Worm (Caenorhabditis elegans) whole organism, L2 larva: ENCODE results near the gene mcm-7.

ENCODE experiments used
- C34F6.9 ChIP-seq: fragments of 150-350 bp; optimal IDR thresholded peaks from 2 replicates; lab custom pipeline; 2014; ENCODE audit warnings: missing biosample characterization, missing genetic modification characterization
- R02D3.7 ChIP-seq: fragments of 150-350 bp; optimal IDR thresholded peaks from 2 replicates; lab custom pipeline; 2014; ENCODE audit warnings: missing biosample characterization, missing genetic modification characterization
- aly-2 ChIP-seq: fragments of 150-350 bp; optimal IDR thresholded peaks from 2 replicates; lab custom pipeline; 2014; ENCODE audit warnings: missing biosample characterization, missing genetic modification characterization
- ama-1 ChIP-seq: fragments of 150-350 bp; optimal IDR thresholded peaks from 2 replicates; lab custom pipeline; 2018; ENCODE audit warnings: inconsistent platforms
- ceh-82 ChIP-seq: fragments of 150-350 bp; optimal IDR thresholded peaks from 2 replicates; lab custom pipeline; 2014; ENCODE audit warnings: missing biosample characterization, missing genetic modification characterization
- elt-3 ChIP-seq: sonication (generic microtip); optimal IDR thresholded peaks from 2 replicates; lab custom pipeline; 2017; ENCODE audit warnings: missing biosample characterization, missing genetic modification characterization
- nhr-11 ChIP-seq: fragments of 150-350 bp; optimal IDR thresholded peaks from 2 replicates; lab custom pipeline; 2014; ENCODE audit warnings: missing biosample characterization, missing genetic modification characterization
- nhr-237 ChIP-seq: fragments of 150-350 bp; optimal IDR thresholded peaks from 2 replicates; lab custom pipeline; 2014; ENCODE audit warnings: missing biosample characterization, missing genetic modification characterization
- snpc-4 ChIP-seq: fragments of 150-350 bp; optimal IDR thresholded peaks from 2 replicates; lab custom pipeline; 2014; ENCODE audit warnings: missing biosample characterization, missing genetic modification characterization

ce11 chrV:4302842-4303241, 44.1 kb upstream of the mcm-7 start:
- TF ChIP-seq nhr-11 (tag; lab: Kevin White, UChicago) (no peak), elt-3 (tag; lab: Kevin White, UChicago) (no peak), snpc-4 (tag; lab: Kevin White, UChicago) (no peak), ama-1 (lab: Kevin White, UChicago) (no peak), ceh-82 (tag; lab: Kevin White, UChicago) (no peak), R02D3.7 (tag; lab: Kevin White, UChicago) (no peak), C34F6.9 (no peak), aly-2 (no peak), nhr-237 (tag; lab: Kevin White, UChicago) (no peak)
